Fruit fly (Drosophila melanogaster): ENCODE data around the gene eff.

Gene eff

DNA sequence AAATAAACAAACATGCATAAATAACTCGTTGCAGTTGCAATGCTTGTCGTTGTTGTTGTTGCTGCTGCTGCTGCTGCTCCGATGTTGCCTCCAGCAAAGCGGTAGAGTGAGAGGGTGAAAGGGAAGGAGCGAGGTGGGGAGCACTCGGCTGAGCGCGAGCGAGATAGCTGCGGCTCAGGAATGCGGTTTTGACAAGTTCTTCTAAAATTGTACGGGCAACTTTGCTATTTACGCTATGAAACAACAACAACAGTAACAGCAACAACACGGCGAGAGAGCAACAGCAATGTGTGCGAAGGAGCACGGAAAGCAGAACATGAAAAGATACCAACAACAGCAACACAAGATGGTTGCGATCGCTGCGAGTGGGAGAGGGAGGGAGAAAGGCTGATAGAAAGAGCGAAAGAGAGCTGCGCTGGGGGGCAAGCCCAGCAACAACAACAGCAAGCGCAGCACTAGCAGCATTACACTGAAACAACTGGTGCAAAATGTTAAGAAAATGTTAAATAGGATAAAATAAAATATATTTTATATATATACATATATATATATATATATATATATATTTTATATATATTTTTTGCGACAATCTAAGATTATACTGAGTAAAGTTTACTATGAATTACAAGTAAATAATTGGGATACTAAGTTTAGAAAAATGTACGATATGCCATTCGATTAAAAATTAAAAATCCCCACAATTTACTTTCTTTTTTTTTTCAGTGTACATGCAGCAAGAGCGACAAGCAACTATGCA is 26.8 kb downstream of the eff start (continued):
- TF ChIP-seq CG13894 (tag; optimal IDR thresholded peaks at IDR 0.05) (no peak), Sox102F (GFP tag; optimal IDR thresholded peaks at IDR 0.05) (peak; percentile 83), Sry-β (GFP tag; optimal IDR thresholded peaks at IDR 0.05) (peak; percentile 59), CG16815 (GFP tag; optimal IDR thresholded peaks at IDR 0.05) (no peak), Dip2 (GFP tag; IDR thresholded peaks at IDR 0.05) (no peak), dysf (GFP tag; IDR thresholded peaks at IDR 0.05) (peak; percentile 25; the same call in 1 of the 3 replicates), CG17359 (tag; optimal IDR thresholded peaks at IDR 0.05) (peak; percentile 90), CG17568 (GFP tag; optimal IDR thresholded peaks at IDR 0.05) (no peak), dan (GFP tag; IDR thresholded peaks at IDR 0.05) (no peak), bigmax (GFP tag; optimal IDR thresholded peaks at IDR 0.05) (no peak), sc (optimal IDR thresholded peaks at IDR 0.05) (no peak), sc (GFP tag; optimal IDR thresholded peaks at IDR 0.05) (peak; percentile 28), CG6689 (GFP tag; IDR thresholded peaks at IDR 0.05) (peak; percentile 70; the same call in 1 of the 2 replicates), grn (GFP tag; optimal IDR thresholded peaks at IDR 0.05) (peak; percentile 1), ap (GFP tag; IDR thresholded peaks at IDR 0.05) (0 out of 2 replicates have a peak, but pooled peaks have one; percentile 32), CG31365 (tag; optimal IDR thresholded peaks at IDR 0.05) (no peak), esg (GFP tag; conservative IDR thresholded peaks at IDR 0.05) (no peak), CG15269 (tag; optimal IDR thresholded peaks at IDR 0.05) (peak; percentile 69), CG12659 (GFP tag; optimal IDR thresholded peaks at IDR 0.05) (no peak), bab2 (GFP tag; optimal IDR thresholded peaks at IDR 0.05) (no peak), CG3407 (GFP tag; optimal IDR thresholded peaks at IDR 0.05) (no peak), CG13775 (GFP tag; optimal IDR thresholded peaks at IDR 0.05) (peak; percentile 19), row (GFP tag; IDR thresholded peaks at IDR 0.05) (peak; percentile 37; the same call in 2 of the 3 replicates), Ada2b (GFP tag; IDR thresholded peaks at IDR 0.05) (0 out of 2 replicates have a peak, but pooled peaks have one; percentile 8), CG31224 (GFP tag; IDR thresholded peaks at IDR 0.05) (no peak), Bdp1 (GFP tag; optimal IDR thresholded peaks at IDR 0.05) (no peak), CG4424 (GFP tag; optimal IDR thresholded peaks at IDR 0.05) (peak; percentile 83), scrt (GFP tag; optimal IDR thresholded peaks at IDR 0.05) (peak; percentile 66), stc (GFP tag; IDR thresholded peaks at IDR 0.05) (no peak; the same call in 1 of the 2 replicates), CG7963 (GFP tag; IDR thresholded peaks at IDR 0.05; ENCODE audit: partially characterized antibody) (no peak), Optix (GFP tag; IDR thresholded peaks at IDR 0.05) (no peak), ash1 (GFP tag; optimal IDR thresholded peaks at IDR 0.05) (no peak), HLH4C (GFP tag; IDR thresholded peaks at IDR 0.05; ENCODE audit: partially characterized antibody) (no peak), CG33213 (GFP tag; optimal IDR thresholded peaks at IDR 0.05) (no peak), CG8388 (GFP tag; optimal IDR thresholded peaks at IDR 0.05) (peak; percentile 83), eve (GFP tag; optimal IDR thresholded peaks at IDR 0.05) (no peak), CG2116 (GFP tag; optimal IDR thresholded peaks at IDR 0.05) (no peak), bowl (GFP tag; IDR thresholded peaks at IDR 0.05) (no peak), CG3838 (GFP tag; optimal IDR thresholded peaks at IDR 0.05) (peak; percentile 65), CG2678 (tag; optimal IDR thresholded peaks at IDR 0.05) (peak; percentile 82), Elba2 (GFP tag; optimal IDR thresholded peaks at IDR 0.05) (no peak), Dp (GFP tag; optimal IDR thresholded peaks at IDR 0.05) (no peak), Hr3 (GFP tag; optimal IDR thresholded peaks at IDR 0.05) (peak; percentile 63), CG12299 (tag; optimal IDR thresholded peaks at IDR 0.05) (peak; percentile 57), sob (GFP tag; IDR thresholded peaks at IDR 0.05) (peak; percentile 43), D19B (GFP tag; optimal IDR thresholded peaks at IDR 0.05) (no peak), zen2 (GFP tag; IDR thresholded peaks at IDR 0.05; ENCODE audit: partially characterized antibody) (no peak), corto (GFP tag; optimal IDR thresholded peaks at IDR 0.05) (no peak), CG14860 (GFP tag; IDR thresholded peaks at IDR 0.05; ENCODE audit: partially characterized antibody) (no peak)

All from whole organism, embryonic.